Worm (Caenorhabditis elegans): ENCODE measurements around the gene fos-1.

- no peak for TF ChIP-seq ceh-13 (GFP tag; optimal IDR thresholded peaks at IDR 0.05)
- TF ChIP-seq flt-1 (GFP tag; IDR thresholded peaks at IDR 0.05), result no peak
- no peak for TF ChIP-seq ceh-36 (tag; optimal IDR thresholded peaks at IDR 0.05)
- TF ChIP-seq ama-1 (optimal IDR thresholded peaks at IDR 0.05), result no peak
- no peak for TF ChIP-seq hmbx-1 (tag; optimal IDR thresholded peaks at IDR 0.05)
- TF ChIP-seq aly-1 (tag; optimal IDR thresholded peaks at IDR 0.05), result no peak
- no peak for TF ChIP-seq tbx-11 (GFP tag; IDR thresholded peaks at IDR 0.05)
- no peak for TF ChIP-seq F13C5.2 (tag; optimal IDR thresholded peaks at IDR 0.05)
Measured at ce11 chrV:6044853-6045594, 41.6 kb downstream of the fos-1 start, which contains the start of gene R01B10.3.
